Worm (Caenorhabditis elegans) whole organism, L3 larva: ENCODE measurements around the gene Y105C5B.1418.

Source experiments
- ZK546.5 ChIP-seq: sonication (generic microtip); optimal IDR thresholded peaks from 2 replicates; lab custom pipeline; 2017; ENCODE audit warnings: missing biosample characterization, missing genetic modification characterization
- mdl-1 ChIP-seq: fragments of 150-350 bp; optimal IDR thresholded peaks from 2 replicates; lab custom pipeline; 2014; ENCODE audit warnings: missing biosample characterization, missing genetic modification characterization
- nhr-76 ChIP-seq: fragments of 150-350 bp; sonication (generic microtip); optimal IDR thresholded peaks from 5 replicates; lab custom pipeline; 2014; ENCODE audit warnings: missing biosample characterization, missing genetic modification characterization

DNA sequence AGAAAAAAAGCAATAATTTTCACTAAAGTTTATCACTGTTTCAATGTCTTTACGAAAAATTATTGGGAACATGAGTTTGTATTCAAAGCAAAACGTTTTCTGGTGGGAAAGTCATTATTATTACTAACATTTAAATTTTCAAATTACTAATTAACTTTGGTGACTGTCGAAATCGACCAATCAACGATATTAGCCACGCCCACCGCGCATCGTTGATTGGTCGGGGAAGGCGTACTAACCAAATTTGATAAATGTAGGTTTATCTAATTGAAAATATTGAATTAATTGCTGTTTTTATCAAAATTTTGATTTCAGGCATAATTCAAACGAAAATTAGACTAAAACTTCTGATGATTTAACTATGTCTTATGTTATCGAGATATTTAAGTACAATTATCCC, 30.5 kb downstream of the Y105C5B.1418 start:
- TF ChIP-seq ZK546.5 (no peak), mdl-1 (tag; lab: Kevin White, UChicago) (no peak), nhr-76 (no peak)
